Worm (Caenorhabditis elegans): ENCODE data around the gene mdt-10.

Gene mdt-10

ce11 chrII:7806054-7806453, 48.8 kb downstream of the mdt-10 start:
- TF ChIP-seq mep-1 (tag; optimal IDR thresholded peaks at IDR 0.05) = no peak
- TF ChIP-seq unc-62 (GFP tag; optimal IDR thresholded peaks at IDR 0.05) = no peak
- no peak for TF ChIP-seq snpc-4 (tag; optimal IDR thresholded peaks at IDR 0.05)
- TF ChIP-seq ztf-11 (tag; optimal IDR thresholded peaks at IDR 0.05) = no peak
- TF ChIP-seq ces-1 (GFP tag; optimal IDR thresholded peaks at IDR 0.05) = no peak
- no peak for TF ChIP-seq lsy-2 (tag; optimal IDR thresholded peaks at IDR 0.05)
- no peak for TF ChIP-seq unc-120 (tag; optimal IDR thresholded peaks at IDR 0.05; ENCODE audit: poor library complexity, severe bottlenecking)
- no peak for TF ChIP-seq drap-1 (GFP tag; optimal IDR thresholded peaks at IDR 0.05)
- no peak for TF ChIP-seq nhr-28 (tag; optimal IDR thresholded peaks at IDR 0.05)
- no peak for TF ChIP-seq mab-5 (tag; optimal IDR thresholded peaks at IDR 0.05)
- TF ChIP-seq elt-3 (tag; optimal IDR thresholded peaks at IDR 0.05) = no peak
- no peak for TF ChIP-seq flh-1 (GFP tag; optimal IDR thresholded peaks at IDR 0.05)
- TF ChIP-seq bed-3 (GFP tag; optimal IDR thresholded peaks at IDR 0.05) = no peak
- no peak for TF ChIP-seq tbx-8 (GFP tag; optimal IDR thresholded peaks at IDR 0.05)
- no peak for TF ChIP-seq lin-32 (GFP tag; optimal IDR thresholded peaks at IDR 0.05)
- no peak for TF ChIP-seq elt-1 (tag; optimal IDR thresholded peaks at IDR 0.05; ENCODE audit: borderline replicate concordance, insufficient read depth)
- no peak for TF ChIP-seq sptf-1 (tag; optimal IDR thresholded peaks at IDR 0.05)
- no peak for TF ChIP-seq zip-8 (tag; optimal IDR thresholded peaks at IDR 0.05)

Measured in whole organism, mixed stage, embryonic.